Worm (Caenorhabditis elegans) whole organism, mixed stage, embryonic: ENCODE results near the gene epic-2.
A peak's percentile ranks its signal among the peaks of the same experiment; 100 is the strongest.

Experiments used
- M03D4.4 ChIP-seq: sonication (generic microtip); optimal IDR thresholded peaks from 2 replicates; lab custom pipeline; 2017; ENCODE audit warnings: mild to moderate bottlenecking, missing genetic modification characterization, missing compliant biosample characterization
- bed-3 ChIP-seq: fragments of 200-800 bp; sonication (Bioruptor generic); optimal IDR thresholded peaks from 3 replicates; lab custom pipeline; 2018; ENCODE audit warnings: mild to moderate bottlenecking, missing genetic modification characterization, moderate library complexity, missing compliant biosample characterization
- blmp-1 ChIP-seq: fragments of 150-350 bp; optimal IDR thresholded peaks from 2 replicates; lab custom pipeline; 2014; ENCODE audit warnings: missing biosample characterization, missing genetic modification characterization
- ceh-39 ChIP-seq: fragments of 150-350 bp; optimal IDR thresholded peaks from 2 replicates; lab custom pipeline; 2014; ENCODE audit warnings: missing biosample characterization, missing genetic modification characterization
- ceh-43 ChIP-seq: fragments of 200-800 bp; sonication (Bioruptor generic); optimal IDR thresholded peaks from 2 replicates; lab custom pipeline; 2018; ENCODE audit warnings: mild to moderate bottlenecking, missing genetic modification characterization, moderate library complexity, missing compliant biosample characterization
- ceh-83 ChIP-seq: fragments of 200-800 bp; sonication (Bioruptor generic); optimal IDR thresholded peaks from 2 replicates; lab custom pipeline; 2018; ENCODE audit warnings: mild to moderate bottlenecking, missing genetic modification characterization, missing compliant biosample characterization
- ces-1 ChIP-seq: fragments of 150-350 bp; optimal IDR thresholded peaks from 2 replicates; lab custom pipeline; 2014; ENCODE audit warnings: missing biosample characterization, missing genetic modification reagents, missing genetic modification characterization
- cnd-1 ChIP-seq: fragments of 200-800 bp; sonication (Bioruptor generic); optimal IDR thresholded peaks from 2 replicates; lab custom pipeline; 2018; ENCODE audit warnings: mild to moderate bottlenecking, missing genetic modification characterization, missing compliant biosample characterization
- drap-1 ChIP-seq: fragments of 200-800 bp; sonication (Bioruptor generic); optimal IDR thresholded peaks from 3 replicates; lab custom pipeline; 2018; ENCODE audit warnings: mild to moderate bottlenecking, missing genetic modification characterization, missing compliant biosample characterization
- elt-1 ChIP-seq: sonication (generic microtip); optimal IDR thresholded peaks from 2 replicates; lab custom pipeline; 2017; ENCODE audit warnings: missing genetic modification characterization, mild to moderate bottlenecking, missing compliant biosample characterization, antibody characterized with exemption, moderate library complexity, borderline replicate concordance; ENCODE audit not compliant: insufficient read depth
- elt-3 ChIP-seq: fragments of 150-350 bp; optimal IDR thresholded peaks from 2 replicates; lab custom pipeline; 2014; ENCODE audit warnings: missing biosample characterization, missing genetic modification characterization
- flh-1 ChIP-seq: fragments of 200-800 bp; sonication (Bioruptor generic); optimal IDR thresholded peaks from 2 replicates; lab custom pipeline; 2018; ENCODE audit warnings: mild to moderate bottlenecking, missing genetic modification characterization, moderate library complexity, missing compliant biosample characterization
- ham-2 ChIP-seq: fragments of 200-800 bp; sonication (Bioruptor generic); optimal IDR thresholded peaks from 2 replicates; lab custom pipeline; 2018; ENCODE audit warnings: mild to moderate bottlenecking, missing genetic modification characterization, missing compliant biosample characterization
- hlh-1 ChIP-seq: fragments of 150-350 bp; optimal IDR thresholded peaks from 2 replicates; lab custom pipeline; 2014; ENCODE audit warnings: missing biosample characterization, missing genetic modification reagents, missing genetic modification characterization
- lin-13 ChIP-seq: fragments of 150-350 bp; optimal IDR thresholded peaks from 2 replicates; lab custom pipeline; 2014; ENCODE audit warnings: missing biosample characterization, missing genetic modification characterization
- lsy-2 ChIP-seq: fragments of 150-350 bp; optimal IDR thresholded peaks from 2 replicates; lab custom pipeline; 2014; ENCODE audit warnings: missing biosample characterization, missing genetic modification characterization
- mep-1 ChIP-seq: fragments of 150-350 bp; optimal IDR thresholded peaks from 2 replicates; lab custom pipeline; 2017; ENCODE audit warnings: missing biosample characterization, missing genetic modification reagents, missing genetic modification characterization, inconsistent platforms
- mls-2 ChIP-seq: sonication (generic microtip); optimal IDR thresholded peaks from 2 replicates; lab custom pipeline; 2016; ENCODE audit warnings: mild to moderate bottlenecking, missing genetic modification characterization, moderate library complexity, missing compliant biosample characterization
- nhr-12 ChIP-seq: fragments of 150-350 bp; optimal IDR thresholded peaks from 2 replicates; lab custom pipeline; 2014; ENCODE audit warnings: missing biosample characterization, missing genetic modification characterization
- nhr-2 ChIP-seq: fragments of 150-350 bp; optimal IDR thresholded peaks from 2 replicates; lab custom pipeline; 2014; ENCODE audit warnings: missing biosample characterization, missing genetic modification characterization
- nhr-237 ChIP-seq: fragments of 150-350 bp; optimal IDR thresholded peaks from 2 replicates; lab custom pipeline; 2014; ENCODE audit warnings: missing biosample characterization, missing genetic modification characterization
- nhr-28 ChIP-seq: fragments of 150-350 bp; optimal IDR thresholded peaks from 2 replicates; lab custom pipeline; 2014; ENCODE audit warnings: missing biosample characterization, missing genetic modification characterization
- pha-4 ChIP-seq: fragments of 150-350 bp; optimal IDR thresholded peaks from 2 replicates; lab custom pipeline; 2018; ENCODE audit warnings: missing biosample characterization, missing genetic modification reagents, missing genetic modification characterization
- sem-2 ChIP-seq: fragments of 200-800 bp; sonication (Bioruptor generic); optimal IDR thresholded peaks from 2 replicates; lab custom pipeline; 2018; ENCODE audit warnings: mild to moderate bottlenecking, missing genetic modification characterization, missing compliant biosample characterization
- snpc-4 ChIP-seq: fragments of 150-350 bp; optimal IDR thresholded peaks from 2 replicates; lab custom pipeline; 2014; ENCODE audit warnings: missing biosample characterization, missing genetic modification characterization
- sptf-1 ChIP-seq: sonication (generic microtip); optimal IDR thresholded peaks from 2 replicates; lab custom pipeline; 2017; ENCODE audit warnings: mild to moderate bottlenecking, missing genetic modification characterization, moderate library complexity, missing compliant biosample characterization
- tbx-8 ChIP-seq: fragments of 200-800 bp; sonication (Bioruptor generic); optimal IDR thresholded peaks from 2 replicates; lab custom pipeline; 2018; ENCODE audit warnings: mild to moderate bottlenecking, missing genetic modification characterization, moderate library complexity, missing compliant biosample characterization
- unc-39 ChIP-seq: fragments of 150-350 bp; optimal IDR thresholded peaks from 2 replicates; lab custom pipeline; 2014; ENCODE audit warnings: missing biosample characterization, missing genetic modification characterization
- unc-62 ChIP-seq: fragments of 150-350 bp; optimal IDR thresholded peaks from 2 replicates; lab custom pipeline; 2014; ENCODE audit warnings: missing biosample characterization, missing genetic modification reagents, missing genetic modification characterization
- zip-8 ChIP-seq: fragments of 150-350 bp; optimal IDR thresholded peaks from 2 replicates; lab custom pipeline; 2014; ENCODE audit warnings: missing biosample characterization, missing genetic modification characterization
- ztf-11 ChIP-seq: fragments of 150-350 bp; optimal IDR thresholded peaks from 2 replicates; lab custom pipeline; 2014; ENCODE audit warnings: missing biosample characterization, missing genetic modification characterization

The epic-2 gene

ce11 chrIV:1751243-1751642 lies 30.7 kb downstream of the epic-2 start:
- TF ChIP-seq ces-1 (GFP tag; lab: Kevin White, UChicago) (peak; percentile 6), sptf-1 (tag; lab: Kevin White, UChicago) (peak; percentile 42), tbx-8 (GFP tag; lab: Kevin White, UChicago) (no peak), ceh-43 (GFP tag; lab: Kevin White, UChicago) (no peak), nhr-28 (tag; lab: Kevin White, UChicago) (no peak)

ce11 chrIV:1752480-1752879 lies 31.9 kb downstream of the epic-2 start:
- TF ChIP-seq ces-1 (GFP tag; lab: Kevin White, UChicago) (no peak), hlh-1 (tag; lab: Kevin White, UChicago) (no peak), mls-2 (no peak), nhr-2 (tag; lab: Kevin White, UChicago) (no peak), nhr-12 (tag; lab: Kevin White, UChicago) (no peak), lsy-2 (no peak), ztf-11 (tag; lab: Kevin White, UChicago) (no peak), elt-3 (tag; lab: Kevin White, UChicago) (no peak), blmp-1 (tag; lab: Kevin White, UChicago) (no peak), sem-2 (GFP tag; lab: Kevin White, UChicago) (no peak), snpc-4 (tag; lab: Kevin White, UChicago) (no peak), ceh-43 (GFP tag; lab: Kevin White, UChicago) (no peak), unc-39 (tag; lab: Kevin White, UChicago) (no peak), mep-1 (tag; lab: Kevin White, UChicago) (no peak), bed-3 (GFP tag; lab: Kevin White, UChicago) (no peak), ceh-39 (tag; lab: Kevin White, UChicago) (no peak), zip-8 (no peak), lin-13 (no peak)
- TF ChIP-seq, all 35 proteins: peak for 0

DNA sequence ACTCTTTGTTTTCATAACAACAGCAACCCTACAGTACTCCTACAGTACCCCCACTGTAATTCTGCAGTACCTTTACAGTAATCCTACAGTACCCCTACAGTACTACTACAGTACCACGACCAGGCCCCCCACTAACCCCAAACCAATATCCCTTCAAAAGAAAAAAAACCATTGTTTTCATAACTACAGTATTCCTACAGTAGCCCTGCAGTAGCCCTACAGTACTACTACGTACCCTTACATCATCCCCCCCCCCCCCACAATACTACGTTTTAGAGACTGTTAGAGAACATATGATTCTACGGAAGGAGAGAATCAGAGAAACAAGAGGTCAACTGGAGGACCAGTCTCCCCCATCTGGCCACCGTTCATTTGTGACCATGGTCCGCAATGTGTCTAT lies 32.9 kb downstream of the epic-2 start, which contains the start of gene Y41D4A.3:
TSS of gene Y41D4A.3 (plus strand) at position 301 of the 400 bp plus-strand sequence.
- peak; percentile 36 for TF ChIP-seq sptf-1 (tag; lab: Kevin White, UChicago)
- peak; percentile 4 for TF ChIP-seq cnd-1 (tag; lab: Kevin White, UChicago)
- TF ChIP-seq ceh-83 = no peak
- no peak for TF ChIP-seq elt-3 (tag; lab: Kevin White, UChicago)
- TF ChIP-seq lsy-2 = peak; percentile 61

ce11 chrIV:1758595-1758994 lies 38.0 kb downstream of the epic-2 start:
- TF ChIP-seq elt-3 (tag; lab: Kevin White, UChicago) = no peak
- no peak for TF ChIP-seq snpc-4 (tag; lab: Kevin White, UChicago)
- no peak for TF ChIP-seq blmp-1 (tag; lab: Kevin White, UChicago)
- peak; percentile 3 for TF ChIP-seq hlh-1 (tag; lab: Kevin White, UChicago)
- TF ChIP-seq ham-2 (GFP tag; lab: Kevin White, UChicago) = no peak
- TF ChIP-seq unc-39 (tag; lab: Kevin White, UChicago) = no peak
- peak; percentile 36 for TF ChIP-seq unc-62 (GFP tag; lab: Kevin White, UChicago)
- TF ChIP-seq pha-4 (tag; lab: Kevin White, UChicago) = no peak
- TF ChIP-seq flh-1 = no peak
- TF ChIP-seq ceh-43 (GFP tag; lab: Kevin White, UChicago) = no peak

ce11 chrIV:1761553-1761952 lies 41.0 kb downstream of the epic-2 start, which contains the start of gene Y41D4A.7:
Gene Y41D4A.7 (minus strand): TSS chrIV:1761570.
- TF ChIP-seq drap-1 (GFP tag; lab: Kevin White, UChicago) (no peak), hlh-1 (tag; lab: Kevin White, UChicago) (peak; percentile 92)

ce11 chrIV:1763452-1763851 lies 42.9 kb downstream of the epic-2 start:
- TF ChIP-seq elt-1 (no peak), bed-3 (GFP tag; lab: Kevin White, UChicago) (no peak), M03D4.4 (tag; lab: Kevin White, UChicago) (no peak), unc-62 (GFP tag; lab: Kevin White, UChicago) (no peak), nhr-237 (no peak), sptf-1 (tag; lab: Kevin White, UChicago) (no peak), nhr-28 (tag; lab: Kevin White, UChicago) (no peak), lin-13 (no peak), cnd-1 (tag; lab: Kevin White, UChicago) (no peak), drap-1 (GFP tag; lab: Kevin White, UChicago) (no peak), unc-39 (tag; lab: Kevin White, UChicago) (no peak)
